Worm (Caenorhabditis elegans) whole organism, young adult: ENCODE results near the gene rpoa-12.

Experiments used
- B0336.3 ChIP-seq: fragments of 200-800 bp; sonication (Bioruptor generic); IDR thresholded peaks from 2 replicates; pipeline ENCODE4 v1.3.6; 2022; ENCODE audit warnings: missing genetic modification characterization, missing compliant biosample characterization
- C17E4.6 ChIP-seq: fragments of 200-800 bp; sonication (Bioruptor generic); IDR thresholded peaks from 2 replicates; pipeline ENCODE4 v1.3.6; 2022; ENCODE audit warnings: missing genetic modification reagents, missing genetic modification characterization, missing compliant biosample characterization
- D2030.7 ChIP-seq: fragments of 200-800 bp; sonication (Bioruptor generic); IDR thresholded peaks from 2 replicates; pipeline ENCODE4 v1.3.6; 2022; ENCODE audit warnings: missing genetic modification reagents, missing genetic modification characterization, missing compliant biosample characterization
- F55B11.4 ChIP-seq: sonication (generic microtip); optimal IDR thresholded peaks from 2 replicates; lab custom pipeline; 2016; ENCODE audit warnings: missing compliant biosample characterization, missing genetic modification characterization, borderline replicate concordance; ENCODE audit not compliant: insufficient read depth
- K11D2.4 ChIP-seq: fragments of 200-800 bp; sonication (Bioruptor generic); IDR thresholded peaks from 2 replicates; pipeline ENCODE4 v1.3.6; 2022; ENCODE audit warnings: missing genetic modification reagents, missing genetic modification characterization, missing compliant biosample characterization
- Y67H2A.10 ChIP-seq: fragments of 200-800 bp; sonication (Bioruptor generic); conservative IDR thresholded peaks from 2 replicates; pipeline ENCODE4 v1.3.6; 2022; ENCODE audit warnings: missing genetic modification reagents, missing genetic modification characterization, missing compliant biosample characterization
- atf-7 ChIP-seq: sonication (generic microtip); optimal IDR thresholded peaks from 2 replicates; lab custom pipeline; 2017; ENCODE audit warnings: mild to moderate bottlenecking, missing genetic modification characterization, missing compliant biosample characterization
- attf-6 ChIP-seq: fragments of 200-800 bp; sonication (Bioruptor generic); IDR thresholded peaks from 2 replicates; pipeline ENCODE4 v1.3.6; 2022; ENCODE audit warnings: missing genetic modification reagents, missing genetic modification characterization, missing compliant biosample characterization
- ceh-27 ChIP-seq: fragments of 200-800 bp; sonication (Bioruptor generic); optimal IDR thresholded peaks from 2 replicates; lab custom pipeline; 2018; ENCODE audit warnings: mild to moderate bottlenecking, missing genetic modification characterization, moderate library complexity, missing compliant biosample characterization
- ceh-79 ChIP-seq: sonication (generic microtip); optimal IDR thresholded peaks from 2 replicates; lab custom pipeline; 2017; ENCODE audit warnings: mild to moderate bottlenecking, missing genetic modification characterization, missing compliant biosample characterization
- dpff-1 ChIP-seq: sonication (generic microtip); optimal IDR thresholded peaks from 2 replicates; lab custom pipeline; 2017; ENCODE audit warnings: mild to moderate bottlenecking, missing genetic modification characterization, missing compliant biosample characterization
- egl-44 ChIP-seq: fragments of 200-800 bp; sonication (Bioruptor generic); IDR thresholded peaks from 2 replicates; pipeline ENCODE4 v1.3.6; 2022; ENCODE audit warnings: missing genetic modification reagents, missing genetic modification characterization, missing compliant biosample characterization
- gei-17 ChIP-seq: fragments of 200-800 bp; sonication (Bioruptor generic); optimal IDR thresholded peaks from 2 replicates; lab custom pipeline; 2018; ENCODE audit warnings: mild to moderate bottlenecking, missing genetic modification characterization, missing compliant biosample characterization
- hmg-1.2 ChIP-seq: fragments of 200-800 bp; sonication (Bioruptor generic); IDR thresholded peaks from 2 replicates; pipeline ENCODE4 v1.3.6; 2022; ENCODE audit warnings: missing genetic modification reagents, missing genetic modification characterization, missing compliant biosample characterization
- lir-1 ChIP-seq: fragments of 200-800 bp; sonication (Bioruptor generic); conservative IDR thresholded peaks from 2 replicates; pipeline ENCODE4 v1.3.6; 2022; ENCODE audit warnings: missing genetic modification reagents, missing genetic modification characterization, missing compliant biosample characterization
- lsl-1 ChIP-seq: fragments of 200-800 bp; sonication (Bioruptor generic); optimal IDR thresholded peaks from 2 replicates; lab custom pipeline; 2018; ENCODE audit warnings: mild to moderate bottlenecking, missing genetic modification characterization, moderate library complexity, missing compliant biosample characterization
- mcd-1 ChIP-seq: fragments of 200-800 bp; sonication (Bioruptor generic); IDR thresholded peaks from 2 replicates; pipeline ENCODE4 v1.3.6; 2022; ENCODE audit warnings: missing genetic modification reagents, missing genetic modification characterization, missing compliant biosample characterization
- nhr-27 ChIP-seq: fragments of 200-800 bp; sonication (Bioruptor generic); optimal IDR thresholded peaks from 2 replicates; lab custom pipeline; 2018; ENCODE audit warnings: mild to moderate bottlenecking, missing genetic modification characterization, moderate library complexity, missing compliant biosample characterization
- nhr-80 ChIP-seq: sonication (generic microtip); optimal IDR thresholded peaks from 2 replicates; lab custom pipeline; 2016; ENCODE audit warnings: missing genetic modification characterization, missing compliant biosample characterization
- nhr-90 ChIP-seq: sonication (generic microtip); optimal IDR thresholded peaks from 2 replicates; lab custom pipeline; 2016; ENCODE audit warnings: missing genotype, mild to moderate bottlenecking, missing genetic modification characterization, missing compliant biosample characterization
- pha-4 ChIP-seq: fragments of 150-350 bp; sonication (generic microtip); optimal IDR thresholded peaks from 2 replicates; lab custom pipeline; 2014; ENCODE audit warnings: missing biosample characterization, missing genetic modification reagents, missing genetic modification characterization
- sea-2 ChIP-seq: fragments of 200-800 bp; sonication (Bioruptor generic); IDR thresholded peaks from 2 replicates; pipeline ENCODE4 v1.3.6; 2022; ENCODE audit warnings: missing genetic modification characterization, missing compliant biosample characterization
- snpc-1.1 ChIP-seq: sonication (generic microtip); optimal IDR thresholded peaks from 2 replicates; lab custom pipeline; 2017; ENCODE audit warnings: missing genetic modification characterization, mild to moderate bottlenecking, missing compliant biosample characterization, antibody characterized with exemption, moderate library complexity, missing genotype, missing genetic modification reagents; ENCODE audit not compliant: insufficient read depth
- zim-3 ChIP-seq: sonication (generic microtip); optimal IDR thresholded peaks from 2 replicates; lab custom pipeline; 2017; ENCODE audit warnings: mild to moderate bottlenecking, missing genetic modification characterization, moderate library complexity, missing compliant biosample characterization
- ztf-18 ChIP-seq: sonication (generic microtip); optimal IDR thresholded peaks from 2 replicates; lab custom pipeline; 2016; ENCODE audit warnings: missing genotype, mild to moderate bottlenecking, missing genetic modification characterization, missing compliant biosample characterization
- ztf-22 ChIP-seq: fragments of 200-800 bp; sonication (Bioruptor generic); optimal IDR thresholded peaks from 2 replicates; lab custom pipeline; 2018; ENCODE audit warnings: mild to moderate bottlenecking, missing genetic modification characterization, moderate library complexity, missing compliant biosample characterization
- ztf-28 ChIP-seq: fragments of 200-800 bp; sonication (Bioruptor generic); IDR thresholded peaks from 2 replicates; pipeline ENCODE4 v1.3.6; 2022; ENCODE audit warnings: missing genetic modification reagents, missing genetic modification characterization, missing compliant biosample characterization
- ztf-3 ChIP-seq: fragments of 200-800 bp; sonication (Bioruptor generic); optimal IDR thresholded peaks from 2 replicates; lab custom pipeline; 2018; ENCODE audit warnings: mild to moderate bottlenecking, missing genetic modification characterization, missing compliant biosample characterization
- ztf-6 ChIP-seq: fragments of 200-800 bp; sonication (Bioruptor generic); IDR thresholded peaks from 2 replicates; pipeline ENCODE4 v1.3.6; 2022; ENCODE audit warnings: missing genetic modification reagents, missing genetic modification characterization, missing compliant biosample characterization

The rpoa-12 gene

ce11 chrV:14391830-14392229 lies 31.3 kb downstream of the rpoa-12 start, which contains the start of gene C15H11.10:
C15H11.10 (plus strand) TSS chrV:14392130.
- TF ChIP-seq ztf-28 (GFP tag; lab: Robert Waterston, UW): no peak
- TF ChIP-seq attf-6: no peak

ce11 chrV:14380242-14380641 lies 42.9 kb downstream of the rpoa-12 start:
- TF ChIP-seq hmg-1.2 (GFP tag; lab: Robert Waterston, UW) (no peak), ztf-28 (GFP tag; lab: Robert Waterston, UW) (no peak), ztf-3 (GFP tag; lab: Kevin White, UChicago) (no peak), pha-4 (no peak), D2030.7 (GFP tag; lab: Robert Waterston, UW) (no peak), gei-17 (no peak), lsl-1 (GFP tag; lab: Kevin White, UChicago) (no peak), ztf-18 (tag; lab: Kevin White, UChicago) (no peak)

ce11 chrV:14378986-14379385 lies 44.1 kb downstream of the rpoa-12 start, which contains the start of gene npr-43:
npr-43 (minus strand) TSS chrV:14379086.
- no peak for TF ChIP-seq ztf-6 (GFP tag; lab: Robert Waterston, UW)
- no peak for TF ChIP-seq nhr-80
- no peak for TF ChIP-seq B0336.3 (GFP tag; lab: Robert Waterston, UW)
- TF ChIP-seq zim-3 (tag; lab: Kevin White, UChicago): no peak
- TF ChIP-seq sea-2 (GFP tag; lab: Robert Waterston, UW): no peak
- no peak for TF ChIP-seq Y67H2A.10 (GFP tag; lab: Robert Waterston, UW)
- TF ChIP-seq lsl-1 (GFP tag; lab: Kevin White, UChicago): no peak
- no peak for TF ChIP-seq atf-7 (tag; lab: Kevin White, UChicago)
- TF ChIP-seq, all 124 proteins: peak for 0

DNA sequence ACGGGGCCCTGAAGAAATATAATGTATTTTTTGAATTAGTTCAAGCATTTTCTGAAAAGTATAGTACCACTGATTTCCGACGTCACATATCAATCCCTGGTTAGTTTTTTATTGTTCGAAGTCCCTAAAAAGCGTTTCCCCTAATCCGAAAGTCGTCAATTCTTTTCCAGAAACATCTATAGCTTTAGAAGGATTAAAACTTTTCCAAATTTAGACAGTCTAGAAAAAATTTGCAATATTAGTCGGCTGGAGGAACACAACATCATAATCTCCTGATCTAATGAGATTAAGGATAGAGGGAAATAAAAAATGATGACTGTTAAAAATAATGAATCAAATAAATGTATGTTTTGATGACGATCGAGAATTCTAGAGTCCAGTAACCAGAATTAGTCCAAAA lies 45.1 kb downstream of the rpoa-12 start:
- TF ChIP-seq dpff-1 (tag; lab: Kevin White, UChicago) (no peak), K11D2.4 (no peak), lsl-1 (GFP tag; lab: Kevin White, UChicago) (no peak), nhr-27 (no peak), C17E4.6 (GFP tag; lab: Robert Waterston, UW) (no peak), ztf-22 (GFP tag; lab: Kevin White, UChicago) (no peak), nhr-90 (no peak), F55B11.4 (no peak), egl-44 (GFP tag; lab: Robert Waterston, UW) (no peak), ceh-27 (GFP tag; lab: Kevin White, UChicago) (no peak)

- no peak for TF ChIP-seq lir-1 (GFP tag; lab: Robert Waterston, UW)
- no peak for TF ChIP-seq snpc-1.1 (tag; lab: Kevin White, UChicago)
- no peak for TF ChIP-seq ceh-79 (tag; lab: Kevin White, UChicago)
- no peak for TF ChIP-seq mcd-1 (GFP tag; lab: Robert Waterston, UW)
Observed at ce11 chrV:14372774-14373173, 50.3 kb downstream of the rpoa-12 start, which contains the start of gene unc-39. unc-39 (plus strand) TSS chrV:14373074.
